Fruit fly (Drosophila melanogaster) whole organism, embryonic: ENCODE measurements around the gene CG42553.
A peak's percentile ranks its signal among the peaks of the same experiment; 100 is the strongest.

Source experiments
- Abd-B ChIP-seq: fragments of 200-800 bp; sonication (Bioruptor generic); optimal IDR thresholded peaks from 2 replicates; lab custom pipeline; 2018; ENCODE audit warnings: missing biosample characterization, mild to moderate bottlenecking, missing genetic modification characterization, moderate library complexity
- Ada2b ChIP-seq: fragments of 200-800 bp; sonication (Bioruptor generic); IDR thresholded peaks from 2 replicates; pipeline ENCODE4 v1.3.6; 2022; ENCODE audit warnings: missing biosample characterization, missing genetic modification characterization
- Bgb ChIP-seq: fragments of 200-800 bp; sonication (Bioruptor generic); IDR thresholded peaks from 2 replicates; pipeline ENCODE4 v1.3.6; 2022; ENCODE audit warnings: missing biosample characterization, missing genetic modification characterization; ENCODE audit not compliant: partially characterized antibody
- C15 ChIP-seq: fragments of 200-800 bp; sonication (Bioruptor generic); IDR thresholded peaks from 3 replicates; pipeline ENCODE4 v1.3.6; 2022; ENCODE audit warnings: missing biosample characterization, missing genetic modification characterization
- CG10209 ChIP-seq: fragments of 200-800 bp; sonication (Bioruptor generic); optimal IDR thresholded peaks from 3 replicates; lab custom pipeline; 2017; ENCODE audit warnings: missing biosample characterization, mild to moderate bottlenecking, missing genetic modification characterization, missing genetic modification reagents
- CG10959 ChIP-seq: fragments of 200-800 bp; sonication (Bioruptor generic); IDR thresholded peaks from 2 replicates; pipeline ENCODE4 v1.3.6; 2022; ENCODE audit warnings: missing biosample characterization, missing genetic modification characterization
- CG11085 ChIP-seq: fragments of 200-800 bp; sonication (Bioruptor generic); IDR thresholded peaks from 2 replicates; pipeline ENCODE4 v1.3.6; 2022; ENCODE audit warnings: missing biosample characterization, missing genetic modification characterization
- CG12391 ChIP-seq: fragments of 200-800 bp; sonication (Bioruptor generic); optimal IDR thresholded peaks from 3 replicates; lab custom pipeline; 2018; ENCODE audit warnings: missing biosample characterization, mild to moderate bottlenecking, missing genetic modification characterization, moderate library complexity
- CG15011 ChIP-seq: fragments of 200-800 bp; sonication (Bioruptor generic); optimal IDR thresholded peaks from 3 replicates; lab custom pipeline; 2018; ENCODE audit warnings: missing biosample characterization, mild to moderate bottlenecking, missing genetic modification characterization
- CG15269 ChIP-seq: fragments of 200-800 bp; sonication (Bioruptor generic); optimal IDR thresholded peaks from 2 replicates; lab custom pipeline; 2018; ENCODE audit warnings: missing biosample characterization, mild to moderate bottlenecking, missing genetic modification characterization, moderate library complexity
- CG15479 ChIP-seq: fragments of 200-800 bp; sonication (Bioruptor generic); optimal IDR thresholded peaks from 3 replicates; lab custom pipeline; 2019; ENCODE audit warnings: missing biosample characterization, mild to moderate bottlenecking, missing genetic modification characterization, moderate library complexity
- CG1647 ChIP-seq: fragments of 200-800 bp; sonication (Bioruptor generic); optimal IDR thresholded peaks from 3 replicates; lab custom pipeline; 2016; ENCODE audit warnings: missing biosample characterization, missing genetic modification characterization
- CG17568 ChIP-seq: fragments of 200-800 bp; sonication (Bioruptor generic); optimal IDR thresholded peaks from 2 replicates; lab custom pipeline; 2018; ENCODE audit warnings: missing biosample characterization, mild to moderate bottlenecking, missing genetic modification characterization, moderate library complexity
- CG2875 ChIP-seq: fragments of 200-800 bp; sonication (Bioruptor generic); optimal IDR thresholded peaks from 2 replicates; lab custom pipeline; 2017; ENCODE audit warnings: missing biosample characterization, mild to moderate bottlenecking, missing genetic modification characterization, missing genetic modification reagents
- CG2889 ChIP-seq: fragments of 200-800 bp; sonication (Bioruptor generic); IDR thresholded peaks from 3 replicates; pipeline ENCODE4 v1.3.6; 2022; ENCODE audit warnings: missing biosample characterization, missing genetic modification characterization
- CG7372 ChIP-seq: fragments of 200-800 bp; sonication (Bioruptor generic); IDR thresholded peaks from 2 replicates; pipeline ENCODE4 v1.3.6; 2022; ENCODE audit warnings: missing biosample characterization, missing genetic modification characterization
- CG7786 ChIP-seq: fragments of 200-800 bp; sonication (Bioruptor generic); optimal IDR thresholded peaks from 2 replicates; lab custom pipeline; 2016; ENCODE audit warnings: missing biosample characterization, missing genetic modification characterization
- CG9817 ChIP-seq: fragments of 200-800 bp; sonication (Bioruptor generic); optimal IDR thresholded peaks from 2 replicates; lab custom pipeline; 2018; ENCODE audit warnings: missing biosample characterization, mild to moderate bottlenecking, missing genetic modification characterization, moderate library complexity
- CkIIα-i1 ChIP-seq: fragments of 200-800 bp; sonication (Bioruptor generic); IDR thresholded peaks from 2 replicates; pipeline ENCODE4 v1.3.6; 2022; ENCODE audit warnings: missing biosample characterization, missing genetic modification characterization
- Dek ChIP-seq: fragments of 200-800 bp; sonication (Bioruptor generic); optimal IDR thresholded peaks from 3 replicates; lab custom pipeline; 2019; ENCODE audit warnings: missing biosample characterization, mild to moderate bottlenecking, missing genetic modification characterization, moderate library complexity
- Dip3 ChIP-seq: fragments of 200-800 bp; sonication (Bioruptor generic); optimal IDR thresholded peaks from 3 replicates; lab custom pipeline; 2016; ENCODE audit warnings: missing biosample characterization, missing genetic modification characterization
- E2f1 ChIP-seq: fragments of 200-800 bp; sonication (Bioruptor generic); IDR thresholded peaks from 2 replicates; pipeline ENCODE4 v1.3.6; 2022; ENCODE audit warnings: missing biosample characterization, missing genetic modification characterization
- E2f2 ChIP-seq: fragments of 200-800 bp; sonication (Bioruptor generic); IDR thresholded peaks from 2 replicates; pipeline ENCODE4 v1.3.6; 2022; ENCODE audit warnings: missing biosample characterization, missing genetic modification characterization
- Fer2 ChIP-seq: fragments of 200-800 bp; sonication (Bioruptor generic); optimal IDR thresholded peaks from 2 replicates; lab custom pipeline; 2018; ENCODE audit warnings: missing biosample characterization, mild to moderate bottlenecking, missing genetic modification characterization, moderate library complexity
- HLH3B ChIP-seq: fragments of 200-800 bp; sonication (Bioruptor generic); IDR thresholded peaks from 2 replicates; pipeline ENCODE4 v1.3.6; 2022; ENCODE audit warnings: missing biosample characterization, missing genetic modification characterization
- Hey ChIP-seq: fragments of 200-800 bp; sonication (Bioruptor generic); optimal IDR thresholded peaks from 3 replicates; lab custom pipeline; 2018; ENCODE audit warnings: missing biosample characterization, mild to moderate bottlenecking, missing genetic modification characterization
- MTF-1 ChIP-seq: fragments of 200-800 bp; sonication (Bioruptor generic); optimal IDR thresholded peaks from 2 replicates; lab custom pipeline; 2018; ENCODE audit warnings: missing biosample characterization, mild to moderate bottlenecking, missing genetic modification characterization, borderline replicate concordance
- NFAT ChIP-seq: fragments of 200-800 bp; sonication (Bioruptor generic); IDR thresholded peaks from 2 replicates; pipeline ENCODE4 v1.3.6; 2022; ENCODE audit warnings: missing biosample characterization, missing genetic modification characterization
- Optix ChIP-seq: fragments of 200-800 bp; sonication (Bioruptor generic); IDR thresholded peaks from 3 replicates; pipeline ENCODE4 v1.3.6; 2022; ENCODE audit warnings: missing biosample characterization, missing genetic modification characterization
- Sry-β ChIP-seq: fragments of 200-800 bp; sonication (Bioruptor generic); optimal IDR thresholded peaks from 2 replicates; lab custom pipeline; 2018; ENCODE audit warnings: missing biosample characterization, mild to moderate bottlenecking, missing genetic modification characterization, moderate library complexity
- YL-1 ChIP-seq: fragments of 200-800 bp; sonication (Bioruptor generic); optimal IDR thresholded peaks from 3 replicates; lab custom pipeline; 2017; ENCODE audit warnings: missing biosample characterization, mild to moderate bottlenecking, missing genetic modification characterization
- bbx ChIP-seq: fragments of 200-800 bp; sonication (Bioruptor generic); IDR thresholded peaks from 2 replicates; pipeline ENCODE4 v1.3.6; 2022; ENCODE audit warnings: missing biosample characterization, missing genetic modification characterization; ENCODE audit not compliant: partially characterized antibody
- bcd ChIP-seq: fragments of 200-800 bp; sonication (Bioruptor generic); optimal IDR thresholded peaks from 2 replicates; lab custom pipeline; 2017; ENCODE audit warnings: missing biosample characterization, mild to moderate bottlenecking, missing genetic modification characterization
- chif ChIP-seq, 2 experiments: fragments of 200-800 bp; sonication (Bioruptor generic); optimal IDR thresholded peaks; 3 replicates each; lab custom pipeline; 2016; ENCODE audit warnings: missing biosample characterization in 2 of 2, missing genetic modification characterization in 2 of 2
- crol ChIP-seq: fragments of 200-800 bp; sonication (Bioruptor generic); IDR thresholded peaks from 2 replicates; pipeline ENCODE4 v1.3.6; 2022; ENCODE audit warnings: missing biosample characterization, missing genetic modification characterization
- grau ChIP-seq: fragments of 200-800 bp; optimal IDR thresholded peaks from 3 replicates; lab custom pipeline; 2019; ENCODE audit warnings: missing biosample characterization, mild to moderate bottlenecking, missing genetic modification characterization, moderate library complexity
- gsb-n ChIP-seq: fragments of 200-800 bp; sonication (Bioruptor generic); optimal IDR thresholded peaks from 3 replicates; lab custom pipeline; 2018; ENCODE audit warnings: missing biosample characterization, mild to moderate bottlenecking, missing genetic modification characterization
- hth ChIP-seq: fragments of >200 bp; optimal IDR thresholded peaks from 2 replicates; lab custom pipeline; 2017; ENCODE audit warnings: inconsistent platforms
- ind ChIP-seq: fragments of 200-800 bp; sonication (Bioruptor generic); optimal IDR thresholded peaks from 3 replicates; lab custom pipeline; 2016; ENCODE audit warnings: missing biosample characterization, missing genetic modification characterization
- lola ChIP-seq, 3 experiments: fragments of >200 bp in 2 of 3; fragments of 200-800 bp in 1 of 3; sonication (Bioruptor generic) in 1 of 3; optimal IDR thresholded peaks; 2 replicates each; lab custom pipeline; 2017 to 2019; ENCODE audit warnings: missing biosample characterization in 3 of 3, missing genetic modification characterization in 3 of 3, mild to moderate bottlenecking in 1 of 3, moderate library complexity in 1 of 3
- nmo ChIP-seq: fragments of 200-800 bp; sonication (Bioruptor generic); optimal IDR thresholded peaks from 2 replicates; lab custom pipeline; 2018; ENCODE audit warnings: missing biosample characterization, mild to moderate bottlenecking, missing genetic modification characterization, moderate library complexity
- phol ChIP-seq: fragments of 200-800 bp; sonication (Bioruptor generic); optimal IDR thresholded peaks from 3 replicates; lab custom pipeline; 2018; ENCODE audit warnings: missing biosample characterization, mild to moderate bottlenecking, missing genetic modification characterization, moderate library complexity
- pzg ChIP-seq: fragments of 200-800 bp; sonication (Bioruptor generic); optimal IDR thresholded peaks from 3 replicates; lab custom pipeline; 2018; ENCODE audit warnings: missing biosample characterization, mild to moderate bottlenecking, missing genetic modification characterization, moderate library complexity
- sim ChIP-seq: fragments of 200-800 bp; sonication (Bioruptor generic); IDR thresholded peaks from 2 replicates; pipeline ENCODE4 v1.3.6; 2022; ENCODE audit warnings: missing biosample characterization, missing genetic modification characterization
- vfl ChIP-seq: fragments of 200-800 bp; sonication (Bioruptor generic); optimal IDR thresholded peaks from 2 replicates; lab custom pipeline; 2016; ENCODE audit warnings: missing biosample characterization, missing genetic modification characterization
- vnd ChIP-seq: fragments of 200-800 bp; sonication (Bioruptor generic); IDR thresholded peaks from 3 replicates; pipeline ENCODE4 v1.3.6; 2022; ENCODE audit warnings: missing biosample characterization, missing genetic modification characterization; ENCODE audit not compliant: partially characterized antibody
- wek ChIP-seq: fragments of 200-800 bp; sonication (Bioruptor generic); optimal IDR thresholded peaks from 3 replicates; lab custom pipeline; 2018; ENCODE audit warnings: missing biosample characterization, mild to moderate bottlenecking, missing genetic modification characterization, moderate library complexity
- wor ChIP-seq: fragments of 200-800 bp; sonication (Bioruptor generic); IDR thresholded peaks from 2 replicates; pipeline ENCODE4 v1.3.6; 2022; ENCODE audit warnings: missing biosample characterization, missing genetic modification characterization
- z ChIP-seq: fragments of 200-800 bp; sonication (Bioruptor generic); IDR thresholded peaks from 3 replicates; pipeline ENCODE4 v1.3.6; 2022; ENCODE audit warnings: missing biosample characterization, missing genetic modification characterization
- zfh1 ChIP-seq: fragments of 200-800 bp; sonication (Bioruptor generic); IDR thresholded peaks from 3 replicates; pipeline ENCODE4 v1.3.6; 2022; ENCODE audit warnings: missing biosample characterization, missing genetic modification characterization

Gene CG42553

dm6 chr3L:851061-851460 lies 17.2 kb downstream of the CG42553 start, which contains the start of gene Dci (continued):
- TF ChIP-seq CG12391 (tag; lab: Kevin White, UChicago) (peak; percentile 83), bcd (GFP tag; lab: Kevin White, UChicago) (peak; percentile 69), crol (GFP tag; lab: Robert Waterston, UW) (no peak), vnd (GFP tag; lab: Robert Waterston, UW) (peak; percentile 74), Hey (tag; lab: Kevin White, UChicago) (no peak), phol (tag; lab: Kevin White, UChicago) (peak; percentile 66), CG2889 (GFP tag; lab: Robert Waterston, UW) (peak; percentile 84), Dip3 (GFP tag; lab: Kevin White, UChicago) (peak; percentile 68), zfh1 (GFP tag; lab: Robert Waterston, UW) (peak; percentile 54; the same call in 2 of the 3 replicates), sim (GFP tag; lab: Robert Waterston, UW) (no peak), chif (GFP tag; optimal IDR thresholded peaks at IDR 0.05; lab: Kevin White, UChicago) (peak; percentile 72 to 73), E2f2 (GFP tag; lab: Robert Waterston, UW) (peak; percentile 96), bbx (GFP tag; lab: Robert Waterston, UW) (peak; percentile 63), ind (GFP tag; lab: Kevin White, UChicago) (peak; percentile 80), hth (lab: Kevin White, UChicago) (no peak), pzg (GFP tag; lab: Kevin White, UChicago) (peak; percentile 59), grau (tag; lab: Kevin White, UChicago) (peak; percentile 71), MTF-1 (no peak), CG10959 (peak; percentile 47; the same call in 1 of the 2 replicates), Dek (tag; lab: Kevin White, UChicago) (peak; percentile 16), CG2875 (GFP tag; lab: Kevin White, UChicago) (peak; percentile 16), gsb-n (no peak), E2f1 (GFP tag; lab: Robert Waterston, UW) (peak; percentile 68), nmo (GFP tag; lab: Kevin White, UChicago) (peak; percentile 74), Sry-β (GFP tag; lab: Kevin White, UChicago) (no peak), z (no peak), CG17568 (no peak), CG10209 (GFP tag; lab: Kevin White, UChicago) (peak; percentile 62), Fer2 (no peak), Bgb (GFP tag; lab: Robert Waterston, UW) (peak; percentile 82), HLH3B (GFP tag; lab: Robert Waterston, UW) (peak; percentile 59; the same call in 1 of the 2 replicates), lola (GFP tag; optimal IDR thresholded peaks at IDR 0.05; lab: Kevin White, UChicago) (peak in 1 of 3 experiments; percentile 64), CG9817 (tag; lab: Kevin White, UChicago) (peak; percentile 72), CG15479 (GFP tag; lab: Kevin White, UChicago) (no peak), CG15269 (tag; lab: Kevin White, UChicago) (no peak), Ada2b (GFP tag; lab: Robert Waterston, UW) (peak; percentile 84), CkIIα-i1 (no peak), CG11085 (peak; percentile 68), Optix (GFP tag; lab: Robert Waterston, UW) (peak; percentile 82), NFAT (peak; percentile 68), wek (GFP tag; lab: Kevin White, UChicago) (peak; percentile 97), CG7372 (peak; percentile 61), CG7786 (GFP tag; lab: Kevin White, UChicago) (peak; percentile 66), wor (GFP tag; lab: Robert Waterston, UW) (peak; percentile 70), YL-1 (no peak), CG1647 (peak; percentile 66), CG15011 (GFP tag; lab: Kevin White, UChicago) (no peak), Abd-B (GFP tag; lab: Kevin White, UChicago) (peak; percentile 86), vfl (peak; percentile 35), C15 (GFP tag; lab: Robert Waterston, UW) (peak; percentile 43; the same call in 1 of the 3 replicates)
